Fruit fly (Drosophila melanogaster) whole organism, embryonic: ENCODE measurements around the gene capu.

Experiments used
- Ada2b ChIP-seq: fragments of 200-800 bp; sonication (Bioruptor generic); IDR thresholded peaks from 2 replicates; pipeline ENCODE4 v1.3.6; 2022; ENCODE audit warnings: missing biosample characterization, missing genetic modification characterization
- Aef1 ChIP-seq: fragments of 200-800 bp; sonication (Bioruptor generic); IDR thresholded peaks from 3 replicates; pipeline ENCODE4 v1.3.6; 2022; ENCODE audit warnings: missing biosample characterization, missing genetic modification characterization
- Atf6 ChIP-seq: fragments of 200-800 bp; sonication (Bioruptor generic); IDR thresholded peaks from 2 replicates; pipeline ENCODE4 v1.3.6; 2022; ENCODE audit warnings: missing biosample characterization, missing genetic modification characterization
- B-H2 ChIP-seq: fragments of 200-800 bp; sonication (Bioruptor generic); optimal IDR thresholded peaks from 2 replicates; lab custom pipeline; 2018; ENCODE audit warnings: missing biosample characterization, mild to moderate bottlenecking, missing genetic modification characterization
- BtbVII ChIP-seq: fragments of 200-800 bp; sonication (Bioruptor generic); optimal IDR thresholded peaks from 3 replicates; lab custom pipeline; 2017; ENCODE audit warnings: missing biosample characterization, mild to moderate bottlenecking, missing genetic modification characterization
- CG10462 ChIP-seq: fragments of 200-800 bp; sonication (Bioruptor generic); optimal IDR thresholded peaks from 2 replicates; lab custom pipeline; 2016; ENCODE audit warnings: missing biosample characterization, missing genetic modification characterization
- CG12155 ChIP-seq: fragments of 200-800 bp; sonication (Bioruptor generic); optimal IDR thresholded peaks from 3 replicates; lab custom pipeline; 2016; ENCODE audit warnings: missing biosample characterization, missing genetic modification characterization
- CG1233 ChIP-seq: fragments of 200-800 bp; sonication (Bioruptor generic); optimal IDR thresholded peaks from 4 replicates; lab custom pipeline; 2018; ENCODE audit warnings: missing biosample characterization, mild to moderate bottlenecking, missing genetic modification characterization
- CG13624 ChIP-seq: fragments of 200-800 bp; sonication (Bioruptor generic); optimal IDR thresholded peaks from 2 replicates; lab custom pipeline; 2016; ENCODE audit warnings: missing biosample characterization, missing genetic modification characterization
- CG14667 ChIP-seq: fragments of 200-800 bp; sonication (Bioruptor generic); IDR thresholded peaks from 2 replicates; pipeline ENCODE4 v1.3.6; 2022; ENCODE audit warnings: missing biosample characterization, missing genetic modification characterization
- CG14860 ChIP-seq: fragments of 200-800 bp; sonication (Bioruptor generic); IDR thresholded peaks from 3 replicates; pipeline ENCODE4 v1.3.6; 2022; ENCODE audit warnings: missing biosample characterization, missing genetic modification characterization; ENCODE audit not compliant: partially characterized antibody
- CG15011 ChIP-seq: fragments of 200-800 bp; sonication (Bioruptor generic); optimal IDR thresholded peaks from 3 replicates; lab custom pipeline; 2018; ENCODE audit warnings: missing biosample characterization, mild to moderate bottlenecking, missing genetic modification characterization
- CG17359 ChIP-seq: fragments of 200-800 bp; sonication (Bioruptor generic); optimal IDR thresholded peaks from 3 replicates; lab custom pipeline; 2018; ENCODE audit warnings: missing biosample characterization, mild to moderate bottlenecking, missing genetic modification characterization, moderate library complexity
- CG17361 ChIP-seq: fragments of 200-800 bp; sonication (Bioruptor generic); IDR thresholded peaks from 3 replicates; pipeline ENCODE4 v1.3.6; 2022; ENCODE audit warnings: missing biosample characterization, missing genetic modification characterization
- CG17612 ChIP-seq: fragments of 200-800 bp; sonication (Bioruptor generic); IDR thresholded peaks from 2 replicates; pipeline ENCODE4 v1.3.6; 2022; ENCODE audit warnings: missing biosample characterization, missing genetic modification characterization
- CG17829 ChIP-seq: fragments of 200-800 bp; optimal IDR thresholded peaks from 2 replicates; lab custom pipeline; 2019; ENCODE audit warnings: missing biosample characterization, mild to moderate bottlenecking, missing genetic modification characterization, moderate library complexity
- CG18262 ChIP-seq: fragments of 200-800 bp; optimal IDR thresholded peaks from 3 replicates; lab custom pipeline; 2019; ENCODE audit warnings: missing biosample characterization, mild to moderate bottlenecking, missing genetic modification characterization, moderate library complexity
- CG31224 ChIP-seq: fragments of 200-800 bp; sonication (Bioruptor generic); IDR thresholded peaks from 2 replicates; pipeline ENCODE4 v1.3.6; 2022; ENCODE audit warnings: missing biosample characterization, missing genetic modification characterization
- CG32767 ChIP-seq: fragments of 200-800 bp; sonication (Bioruptor generic); IDR thresholded peaks from 2 replicates; pipeline ENCODE4 v1.3.6; 2022; ENCODE audit warnings: missing biosample characterization, missing genetic modification characterization
- CG3847 ChIP-seq: fragments of 200-800 bp; sonication (Bioruptor generic); IDR thresholded peaks from 2 replicates; pipeline ENCODE4 v1.3.6; 2022; ENCODE audit warnings: missing biosample characterization, missing genetic modification characterization
- CG5180 ChIP-seq: fragments of 200-800 bp; sonication (Bioruptor generic); optimal IDR thresholded peaks from 3 replicates; lab custom pipeline; 2017; ENCODE audit warnings: missing biosample characterization, missing genetic modification characterization, mild to moderate bottlenecking, moderate library complexity, missing genetic modification reagents
- CG9215 ChIP-seq: fragments of 200-800 bp; sonication (Bioruptor generic); IDR thresholded peaks from 2 replicates; pipeline ENCODE4 v1.3.6; 2022; ENCODE audit warnings: missing biosample characterization, missing genetic modification characterization
- CG9727 ChIP-seq: fragments of 200-800 bp; sonication (Bioruptor generic); optimal IDR thresholded peaks from 3 replicates; lab custom pipeline; 2017; ENCODE audit warnings: missing biosample characterization, mild to moderate bottlenecking, missing genetic modification characterization
- CG9817 ChIP-seq: fragments of 200-800 bp; sonication (Bioruptor generic); optimal IDR thresholded peaks from 2 replicates; lab custom pipeline; 2018; ENCODE audit warnings: missing biosample characterization, mild to moderate bottlenecking, missing genetic modification characterization, moderate library complexity
- CG9932 ChIP-seq: fragments of 200-800 bp; sonication (Bioruptor generic); IDR thresholded peaks from 2 replicates; pipeline ENCODE4 v1.3.6; 2022; ENCODE audit warnings: missing biosample characterization, missing genetic modification characterization
- CoRest ChIP-seq: fragments of 200-800 bp; sonication (Bioruptor generic); optimal IDR thresholded peaks from 3 replicates; lab custom pipeline; 2018; ENCODE audit warnings: missing biosample characterization, mild to moderate bottlenecking, missing genetic modification characterization, moderate library complexity
- D ChIP-seq, 2 experiments: fragments of 200-800 bp in 1 of 2; fragments of >200 bp in 1 of 2; sonication (Bioruptor generic) in 1 of 2; optimal IDR thresholded peaks; 2 replicates in 1 of 2; 3 replicates in 1 of 2; lab custom pipeline; 2017; ENCODE audit warnings: mild to moderate bottlenecking in 1 of 2, missing biosample characterization in 1 of 2, missing genetic modification characterization in 1 of 2, missing genetic modification reagents in 1 of 2
- Dbx ChIP-seq: fragments of 200-800 bp; sonication (Bioruptor generic); IDR thresholded peaks from 3 replicates; pipeline ENCODE4 v1.3.6; 2022; ENCODE audit warnings: missing biosample characterization, missing genetic modification characterization
- Fer1 ChIP-seq: fragments of 200-800 bp; sonication (Bioruptor generic); optimal IDR thresholded peaks from 2 replicates; lab custom pipeline; 2017; ENCODE audit warnings: missing biosample characterization, mild to moderate bottlenecking, missing genetic modification characterization
- GATAe ChIP-seq: fragments of 200-800 bp; sonication (Bioruptor generic); conservative IDR thresholded peaks from 2 replicates; pipeline ENCODE4 v1.3.6; 2022; ENCODE audit warnings: missing biosample characterization, missing genetic modification characterization
- Meics ChIP-seq: fragments of 200-800 bp; sonication (Bioruptor generic); optimal IDR thresholded peaks from 2 replicates; lab custom pipeline; 2017; ENCODE audit warnings: missing biosample characterization, mild to moderate bottlenecking, missing genetic modification characterization
- Sox100B ChIP-seq: fragments of 200-800 bp; sonication (Bioruptor generic); optimal IDR thresholded peaks from 3 replicates; lab custom pipeline; 2018; ENCODE audit warnings: missing biosample characterization, mild to moderate bottlenecking, missing genetic modification characterization
- Stat92E ChIP-seq, 3 experiments: fragments of >200 bp in 2 of 3; fragments of 200-800 bp in 1 of 3; sonication (Bioruptor generic) in 1 of 3; optimal IDR thresholded peaks; 2 replicates each; lab custom pipeline; 2017 to 2019; ENCODE audit warnings: missing biosample characterization in 3 of 3, missing genetic modification characterization in 3 of 3, mild to moderate bottlenecking in 1 of 3, moderate library complexity in 1 of 3
- al ChIP-seq: fragments of 200-800 bp; sonication (Bioruptor generic); IDR thresholded peaks from 2 replicates; pipeline ENCODE4 v1.3.6; 2022; ENCODE audit warnings: missing biosample characterization, missing genetic modification characterization
- ap ChIP-seq: fragments of 200-800 bp; sonication (Bioruptor generic); IDR thresholded peaks from 2 replicates; pipeline ENCODE4 v1.3.6; 2022; ENCODE audit warnings: missing biosample characterization, missing genetic modification characterization
- bbx ChIP-seq: fragments of 200-800 bp; sonication (Bioruptor generic); IDR thresholded peaks from 2 replicates; pipeline ENCODE4 v1.3.6; 2022; ENCODE audit warnings: missing biosample characterization, missing genetic modification characterization; ENCODE audit not compliant: partially characterized antibody
- corto ChIP-seq: fragments of 200-800 bp; sonication (Bioruptor generic); optimal IDR thresholded peaks from 2 replicates; lab custom pipeline; 2016; ENCODE audit warnings: missing biosample characterization, mild to moderate bottlenecking, missing genetic modification characterization, moderate library complexity
- danr ChIP-seq: fragments of 200-800 bp; sonication (Bioruptor generic); IDR thresholded peaks from 2 replicates; pipeline ENCODE4 v1.3.6; 2022; ENCODE audit warnings: missing biosample characterization, missing genetic modification characterization
- dmrt99B ChIP-seq: fragments of 200-800 bp; sonication (Bioruptor generic); optimal IDR thresholded peaks from 2 replicates; lab custom pipeline; 2018; ENCODE audit warnings: missing biosample characterization, mild to moderate bottlenecking, missing genetic modification characterization, moderate library complexity
- grn ChIP-seq: fragments of 200-800 bp; sonication (Bioruptor generic); optimal IDR thresholded peaks from 3 replicates; lab custom pipeline; 2017; ENCODE audit warnings: missing biosample characterization, missing genetic modification characterization
- her ChIP-seq: fragments of 200-800 bp; sonication (Bioruptor generic); optimal IDR thresholded peaks from 2 replicates; lab custom pipeline; 2016; ENCODE audit warnings: missing biosample characterization, missing genetic modification characterization
- lilli ChIP-seq: fragments of 200-800 bp; sonication (Bioruptor generic); optimal IDR thresholded peaks from 3 replicates; lab custom pipeline; 2016; ENCODE audit warnings: missing biosample characterization, missing genetic modification characterization
- pan ChIP-seq, 4 experiments: fragments of >200 bp in 3 of 4; fragments of 200-800 bp in 1 of 4; sonication (Bioruptor generic) in 1 of 4; optimal IDR thresholded peaks in 3 of 4; IDR thresholded peaks in 1 of 4; 2 replicates each; pipeline versions ENCODE4 v1.3.6 to Lab custom; 2017 to 2022; ENCODE audit warnings: missing biosample characterization in 2 of 4, missing genetic modification characterization in 2 of 4, mixed read lengths in 1 of 4
- sug ChIP-seq: fragments of 200-800 bp; optimal IDR thresholded peaks from 2 replicates; lab custom pipeline; 2019; ENCODE audit warnings: missing biosample characterization, mild to moderate bottlenecking, missing genetic modification characterization, moderate library complexity
- tgo ChIP-seq: fragments of 200-800 bp; sonication (Bioruptor generic); IDR thresholded peaks from 3 replicates; pipeline ENCODE4 v1.3.6; 2022; ENCODE audit warnings: missing biosample characterization, missing genetic modification characterization
- tio ChIP-seq: fragments of 200-800 bp; sonication (Bioruptor generic); optimal IDR thresholded peaks from 2 replicates; lab custom pipeline; 2017; ENCODE audit warnings: missing biosample characterization, missing genetic modification characterization, inconsistent platforms
- tll ChIP-seq, 2 experiments: fragments of 200-800 bp in 1 of 2; fragments of >200 bp in 1 of 2; sonication (Bioruptor generic) in 1 of 2; optimal IDR thresholded peaks; 2 replicates each; lab custom pipeline; 2017 to 2019; ENCODE audit warnings: missing biosample characterization in 2 of 2, missing genetic modification characterization in 2 of 2, mild to moderate bottlenecking in 1 of 2, moderate library complexity in 1 of 2
- unc-4 ChIP-seq: fragments of 200-800 bp; sonication (Bioruptor generic); IDR thresholded peaks from 2 replicates; pipeline ENCODE4 v1.3.6; 2022; ENCODE audit warnings: missing biosample characterization, missing genetic modification characterization; ENCODE audit not compliant: partially characterized antibody
- unpg ChIP-seq: fragments of 200-800 bp; sonication (Bioruptor generic); optimal IDR thresholded peaks from 3 replicates; lab custom pipeline; 2018; ENCODE audit warnings: missing biosample characterization, mild to moderate bottlenecking, missing genetic modification characterization, moderate library complexity

capu gene

dm6 chr2L:3880048-3880447 lies 22.6 kb downstream of the capu start (continued):
- peak; percentile 7 for TF ChIP-seq CG17829
- no peak for TF ChIP-seq unc-4 (GFP tag; lab: Robert Waterston, UW)
- TF ChIP-seq danr (GFP tag; lab: Robert Waterston, UW), result no peak
- TF ChIP-seq grn (GFP tag; lab: Kevin White, UChicago), result no peak
- peak; percentile 47 for TF ChIP-seq CoRest
- TF ChIP-seq dmrt99B (tag; lab: Kevin White, UChicago), result peak; percentile 18
- peak; percentile 75; the same call in 2 of the 3 replicates for TF ChIP-seq Dbx (GFP tag; lab: Robert Waterston, UW)
- peak; percentile 48 for TF ChIP-seq CG13624 (GFP tag; lab: Kevin White, UChicago)
- TF ChIP-seq CG9215 (GFP tag; lab: Robert Waterston, UW), result peak; percentile 57
- TF ChIP-seq Stat92E (GFP tag; optimal IDR thresholded peaks at IDR 0.05; lab: Kevin White, UChicago), result no peak
- TF ChIP-seq ap (GFP tag; lab: Robert Waterston, UW), result no peak
- peak; percentile 16 for TF ChIP-seq unpg
- TF ChIP-seq her (GFP tag; lab: Kevin White, UChicago), result no peak
- peak; percentile 58 for TF ChIP-seq CG9932
- peak; percentile 34 for TF ChIP-seq CG17359 (tag; lab: Kevin White, UChicago)
- no peak for TF ChIP-seq CG5180
- no peak for TF ChIP-seq tgo (GFP tag; lab: Robert Waterston, UW)
- TF ChIP-seq Fer1, result peak; percentile 53
- TF ChIP-seq CG14860, result no peak
- TF ChIP-seq sug (tag; lab: Kevin White, UChicago), result peak; percentile 32
- 0 out of 2 replicates have a peak, but pooled peaks have one; percentile 17 for TF ChIP-seq CG14667
- TF ChIP-seq Aef1 (GFP tag; lab: Robert Waterston, UW), result peak; percentile 43; the same call in 1 of the 3 replicates
- TF ChIP-seq tll (GFP tag; optimal IDR thresholded peaks at IDR 0.05; lab: Kevin White, UChicago), result no peak
- no peak for TF ChIP-seq CG10462 (GFP tag; lab: Kevin White, UChicago)
- TF ChIP-seq CG18262 (tag; lab: Kevin White, UChicago), result peak; percentile 12
- peak; percentile 52 for TF ChIP-seq CG12155
- peak; percentile 59; the same call in 1 of the 2 replicates for TF ChIP-seq al (GFP tag; lab: Robert Waterston, UW)
- no peak for TF ChIP-seq Sox100B (GFP tag; lab: Kevin White, UChicago)
- TF ChIP-seq CG9727 (GFP tag; lab: Kevin White, UChicago), result peak; percentile 60
- TF ChIP-seq Ada2b, result 0 out of 2 replicates have a peak, but pooled peaks have one; percentile 49
- TF ChIP-seq D (optimal IDR thresholded peaks at IDR 0.05; lab: Kevin White, UChicago), result no peak
- no peak for TF ChIP-seq D (GFP tag; optimal IDR thresholded peaks at IDR 0.05; lab: Kevin White, UChicago)
- TF ChIP-seq CG17612 (GFP tag; lab: Robert Waterston, UW), result 0 out of 2 replicates have a peak, but pooled peaks have one; percentile 18
- TF ChIP-seq CG15011 (GFP tag; lab: Kevin White, UChicago), result peak; percentile 20
- TF ChIP-seq CG17361 (GFP tag; lab: Robert Waterston, UW), result 0 out of 3 replicates have a peak, but pooled peaks have one; percentile 26
- no peak for TF ChIP-seq B-H2 (GFP tag; lab: Kevin White, UChicago)
- peak; percentile 33; the same call in 1 of the 2 replicates for TF ChIP-seq CG3847 (GFP tag; lab: Robert Waterston, UW)
- TF ChIP-seq pan (optimal IDR thresholded peaks at IDR 0.05; lab: Kevin White, UChicago), result no peak
- TF ChIP-seq pan (GFP tag; optimal IDR thresholded peaks at IDR 0.05 in 1 of 2, IDR thresholded peaks at IDR 0.05 in 1 of 2), result peak in 1 of 2 experiments; percentile 25
- no peak for TF ChIP-seq CG31224 (GFP tag; lab: Robert Waterston, UW)
- no peak for TF ChIP-seq corto (GFP tag; lab: Kevin White, UChicago)
- TF ChIP-seq tio (GFP tag; lab: Kevin White, UChicago), result peak; percentile 11
- TF ChIP-seq CG1233 (GFP tag; lab: Kevin White, UChicago), result no peak
- peak; percentile 66 for TF ChIP-seq Meics (GFP tag; lab: Kevin White, UChicago)
- peak; percentile 89 for TF ChIP-seq GATAe (GFP tag; lab: Robert Waterston, UW)
- TF ChIP-seq Atf6, result peak; percentile 75
- TF ChIP-seq lilli (GFP tag; lab: Kevin White, UChicago), result peak; percentile 35
- TF ChIP-seq CG9817 (tag; lab: Kevin White, UChicago), result peak; percentile 6
- TF ChIP-seq CG32767 (GFP tag; lab: Robert Waterston, UW), result no peak
- TF ChIP-seq BtbVII, result peak; percentile 35
- TF ChIP-seq bbx (GFP tag; lab: Robert Waterston, UW), result no peak
